Fruit fly (Drosophila melanogaster) whole organism, embryonic: ENCODE data around the gene Tim8.

Source experiments
- Bgb ChIP-seq: fragments of 200-800 bp; sonication (Bioruptor generic); IDR thresholded peaks from 2 replicates; pipeline ENCODE4 v1.3.6; 2022; ENCODE audit warnings: missing biosample characterization, missing genetic modification characterization; ENCODE audit not compliant: partially characterized antibody
- CG10959 ChIP-seq: fragments of 200-800 bp; sonication (Bioruptor generic); IDR thresholded peaks from 2 replicates; pipeline ENCODE4 v1.3.6; 2022; ENCODE audit warnings: missing biosample characterization, missing genetic modification characterization
- CG11696 ChIP-seq: fragments of 200-800 bp; sonication (Bioruptor generic); IDR thresholded peaks from 2 replicates; pipeline ENCODE4 v1.3.6; 2022; ENCODE audit warnings: missing biosample characterization, missing genetic modification characterization
- CG13775 ChIP-seq: fragments of 200-800 bp; sonication (Bioruptor generic); optimal IDR thresholded peaks from 3 replicates; lab custom pipeline; 2017; ENCODE audit warnings: missing biosample characterization, mild to moderate bottlenecking, missing genetic modification characterization
- CG14710 ChIP-seq: fragments of 200-800 bp; sonication (Bioruptor generic); optimal IDR thresholded peaks from 3 replicates; lab custom pipeline; 2019; ENCODE audit warnings: missing biosample characterization, mild to moderate bottlenecking, missing genetic modification characterization, moderate library complexity
- CG14965 ChIP-seq: fragments of 200-800 bp; sonication (Bioruptor generic); optimal IDR thresholded peaks from 2 replicates; lab custom pipeline; 2016; ENCODE audit warnings: missing biosample characterization, missing genetic modification characterization, borderline replicate concordance
- CG15011 ChIP-seq: fragments of 200-800 bp; sonication (Bioruptor generic); optimal IDR thresholded peaks from 3 replicates; lab custom pipeline; 2018; ENCODE audit warnings: missing biosample characterization, mild to moderate bottlenecking, missing genetic modification characterization
- CG17328 ChIP-seq: fragments of 200-800 bp; sonication (Bioruptor generic); IDR thresholded peaks from 2 replicates; pipeline ENCODE4 v1.3.6; 2022; ENCODE audit warnings: missing biosample characterization, missing genetic modification characterization
- CG2120 ChIP-seq: fragments of 200-800 bp; sonication (Bioruptor generic); optimal IDR thresholded peaks from 3 replicates; lab custom pipeline; 2016; ENCODE audit warnings: missing biosample characterization, missing genetic modification characterization
- CG30403 ChIP-seq: fragments of 200-800 bp; sonication (Bioruptor generic); optimal IDR thresholded peaks from 3 replicates; lab custom pipeline; 2016; ENCODE audit warnings: missing biosample characterization, missing genetic modification characterization
- CG42726 ChIP-seq: fragments of 200-800 bp; sonication (Bioruptor generic); IDR thresholded peaks from 2 replicates; pipeline ENCODE4 v1.3.6; 2022; ENCODE audit warnings: missing biosample characterization, missing genetic modification characterization; ENCODE audit not compliant: partially characterized antibody
- CG4730 ChIP-seq: fragments of 200-800 bp; sonication (Bioruptor generic); IDR thresholded peaks from 2 replicates; pipeline ENCODE4 v1.3.6; 2022; ENCODE audit warnings: missing biosample characterization, missing genetic modification characterization
- CG6813 ChIP-seq: fragments of 200-800 bp; sonication (Bioruptor generic); optimal IDR thresholded peaks from 2 replicates; lab custom pipeline; 2017; ENCODE audit warnings: missing biosample characterization, missing genetic modification characterization, mild to moderate bottlenecking, moderate library complexity, missing genetic modification reagents
- CG7357 ChIP-seq: fragments of 200-800 bp; sonication (Bioruptor generic); IDR thresholded peaks from 3 replicates; pipeline ENCODE4 v1.3.6; 2022; ENCODE audit warnings: missing biosample characterization, missing genetic modification characterization
- CG7556 ChIP-seq: fragments of 200-800 bp; sonication (Bioruptor generic); optimal IDR thresholded peaks from 2 replicates; lab custom pipeline; 2017; ENCODE audit warnings: missing biosample characterization, mild to moderate bottlenecking, missing genetic modification characterization
- CG8089 ChIP-seq: fragments of 200-800 bp; sonication (Bioruptor generic); optimal IDR thresholded peaks from 3 replicates; lab custom pipeline; 2016; ENCODE audit warnings: missing biosample characterization, missing genetic modification characterization
- CG9876 ChIP-seq: fragments of 200-800 bp; sonication (Bioruptor generic); optimal IDR thresholded peaks from 2 replicates; lab custom pipeline; 2016; ENCODE audit warnings: missing biosample characterization, missing genetic modification characterization
- Dad ChIP-seq: fragments of 200-800 bp; sonication (Bioruptor generic); optimal IDR thresholded peaks from 3 replicates; lab custom pipeline; 2016; ENCODE audit warnings: missing biosample characterization, missing genetic modification characterization
- Dref ChIP-seq: fragments of 200-800 bp; sonication (Bioruptor generic); IDR thresholded peaks from 2 replicates; pipeline ENCODE4 v1.3.6; 2022; ENCODE audit warnings: missing biosample characterization, missing genetic modification characterization
- Drgx ChIP-seq: fragments of 200-800 bp; sonication (Bioruptor generic); IDR thresholded peaks from 2 replicates; pipeline ENCODE4 v1.3.6; 2022; ENCODE audit warnings: missing biosample characterization, missing genetic modification characterization
- Ets97D ChIP-seq: fragments of 200-800 bp; sonication (Bioruptor generic); optimal IDR thresholded peaks from 3 replicates; lab custom pipeline; 2016; ENCODE audit warnings: missing biosample characterization, missing genetic modification characterization
- NFAT ChIP-seq: fragments of 200-800 bp; sonication (Bioruptor generic); IDR thresholded peaks from 2 replicates; pipeline ENCODE4 v1.3.6; 2022; ENCODE audit warnings: missing biosample characterization, missing genetic modification characterization
- NK7.1 ChIP-seq: fragments of 200-800 bp; sonication (Bioruptor generic); optimal IDR thresholded peaks from 3 replicates; lab custom pipeline; 2016; ENCODE audit warnings: missing biosample characterization, missing genetic modification characterization
- Oaz ChIP-seq: fragments of 200-800 bp; sonication (Bioruptor generic); IDR thresholded peaks from 2 replicates; pipeline ENCODE4 v1.3.6; 2022; ENCODE audit warnings: missing biosample characterization, missing genetic modification characterization
- Opbp ChIP-seq: fragments of 200-800 bp; sonication (Bioruptor generic); IDR thresholded peaks from 3 replicates; pipeline ENCODE4 v1.3.6; 2022; ENCODE audit warnings: missing biosample characterization, missing genetic modification characterization; ENCODE audit not compliant: partially characterized antibody
- Optix ChIP-seq: fragments of 200-800 bp; sonication (Bioruptor generic); IDR thresholded peaks from 3 replicates; pipeline ENCODE4 v1.3.6; 2022; ENCODE audit warnings: missing biosample characterization, missing genetic modification characterization
- Sin3A ChIP-seq: fragments of >200 bp; optimal IDR thresholded peaks from 2 replicates; lab custom pipeline; 2018
- Vsx1 ChIP-seq: fragments of 200-800 bp; sonication (Bioruptor generic); optimal IDR thresholded peaks from 2 replicates; lab custom pipeline; 2017; ENCODE audit warnings: missing biosample characterization, mild to moderate bottlenecking, missing genetic modification characterization, missing genetic modification reagents
- ab ChIP-seq: fragments of 200-800 bp; sonication (Bioruptor generic); optimal IDR thresholded peaks from 2 replicates; lab custom pipeline; 2016; ENCODE audit warnings: missing biosample characterization, missing genetic modification characterization
- al ChIP-seq: fragments of 200-800 bp; sonication (Bioruptor generic); IDR thresholded peaks from 2 replicates; pipeline ENCODE4 v1.3.6; 2022; ENCODE audit warnings: missing biosample characterization, missing genetic modification characterization
- amos ChIP-seq: fragments of 200-800 bp; sonication (Bioruptor generic); IDR thresholded peaks from 2 replicates; pipeline ENCODE4 v1.3.6; 2022; ENCODE audit warnings: missing biosample characterization, missing genetic modification characterization; ENCODE audit not compliant: partially characterized antibody
- az2 ChIP-seq: fragments of 200-800 bp; sonication (Bioruptor generic); optimal IDR thresholded peaks from 3 replicates; lab custom pipeline; 2016; ENCODE audit warnings: missing biosample characterization, missing genetic modification characterization
- ci ChIP-seq: fragments of 200-800 bp; sonication (Bioruptor generic); IDR thresholded peaks from 3 replicates; pipeline ENCODE4 v1.3.6; 2022; ENCODE audit warnings: missing biosample characterization, missing genetic modification characterization
- crc ChIP-seq: fragments of 200-800 bp; sonication (Bioruptor generic); optimal IDR thresholded peaks from 2 replicates; lab custom pipeline; 2016; ENCODE audit warnings: missing biosample characterization, missing genetic modification characterization
- cwo ChIP-seq: fragments of 200-800 bp; sonication (Bioruptor generic); optimal IDR thresholded peaks from 3 replicates; lab custom pipeline; 2017; ENCODE audit warnings: missing biosample characterization, missing genetic modification characterization, mild to moderate bottlenecking, moderate library complexity, missing genetic modification reagents
- dpn ChIP-seq, 2 experiments: fragments of 200-800 bp; sonication (Bioruptor generic); optimal IDR thresholded peaks; 3 replicates each; lab custom pipeline; 2016; ENCODE audit warnings: missing biosample characterization in 2 of 2, missing genetic modification characterization in 2 of 2
- exex ChIP-seq: fragments of 200-800 bp; sonication (Bioruptor generic); optimal IDR thresholded peaks from 4 replicates; lab custom pipeline; 2018; ENCODE audit warnings: missing biosample characterization, mild to moderate bottlenecking, missing genetic modification characterization, moderate library complexity
- gro ChIP-seq: fragments of 200-800 bp; sonication (Bioruptor generic); optimal IDR thresholded peaks from 2 replicates; lab custom pipeline; 2016; ENCODE audit warnings: missing biosample characterization, missing genetic modification characterization
- lov ChIP-seq, 2 experiments: fragments of 200-800 bp in 1 of 2; fragments of >200 bp in 1 of 2; sonication (Bioruptor generic) in 1 of 2; IDR thresholded peaks in 1 of 2; optimal IDR thresholded peaks in 1 of 2; 2 replicates in 1 of 2; 3 replicates in 1 of 2; pipeline versions ENCODE4 v1.3.6 to Lab custom; 2017 to 2022; ENCODE audit warnings: missing biosample characterization in 1 of 2, missing genetic modification characterization in 1 of 2
- nerfin-1 ChIP-seq: fragments of 200-800 bp; sonication (Bioruptor generic); optimal IDR thresholded peaks from 3 replicates; lab custom pipeline; 2019; ENCODE audit warnings: missing biosample characterization, mild to moderate bottlenecking, missing genetic modification characterization, moderate library complexity
- p53 ChIP-seq: fragments of 200-800 bp; sonication (Bioruptor generic); optimal IDR thresholded peaks from 2 replicates; lab custom pipeline; 2016; ENCODE audit warnings: missing biosample characterization, missing genetic modification characterization
- pzg ChIP-seq: fragments of 200-800 bp; sonication (Bioruptor generic); optimal IDR thresholded peaks from 3 replicates; lab custom pipeline; 2018; ENCODE audit warnings: missing biosample characterization, mild to moderate bottlenecking, missing genetic modification characterization, moderate library complexity
- sens ChIP-seq: fragments of 200-800 bp; sonication (Bioruptor generic); peaks from one replicate; lab custom pipeline; 2016; ENCODE audit warnings: missing biosample characterization, missing genetic modification characterization
- sisA ChIP-seq: fragments of 200-800 bp; sonication (Bioruptor generic); IDR thresholded peaks from 2 replicates; pipeline ENCODE4 v1.3.6; 2022; ENCODE audit warnings: missing biosample characterization, missing genetic modification characterization
- sob ChIP-seq: fragments of 200-800 bp; sonication (Bioruptor generic); IDR thresholded peaks from 2 replicates; pipeline ENCODE4 v1.3.6; 2022; ENCODE audit warnings: missing biosample characterization, missing genetic modification characterization
- sr ChIP-seq: fragments of 200-800 bp; sonication (Bioruptor generic); IDR thresholded peaks from 3 replicates; pipeline ENCODE4 v1.3.6; 2022; ENCODE audit warnings: missing biosample characterization, missing genetic modification characterization
- stc ChIP-seq: fragments of 200-800 bp; sonication (Bioruptor generic); IDR thresholded peaks from 2 replicates; pipeline ENCODE4 v1.3.6; 2022; ENCODE audit warnings: missing biosample characterization, missing genetic modification characterization
- tin ChIP-seq: fragments of 200-800 bp; sonication (Bioruptor generic); optimal IDR thresholded peaks from 3 replicates; lab custom pipeline; 2016; ENCODE audit warnings: missing biosample characterization, missing genetic modification characterization
- tna ChIP-seq: fragments of 200-800 bp; sonication (Bioruptor generic); IDR thresholded peaks from 2 replicates; pipeline ENCODE4 v1.3.6; 2022; ENCODE audit warnings: missing biosample characterization, missing genetic modification characterization; ENCODE audit not compliant: partially characterized antibody
- unc-4 ChIP-seq: fragments of 200-800 bp; sonication (Bioruptor generic); IDR thresholded peaks from 2 replicates; pipeline ENCODE4 v1.3.6; 2022; ENCODE audit warnings: missing biosample characterization, missing genetic modification characterization; ENCODE audit not compliant: partially characterized antibody
- wdn ChIP-seq: fragments of 200-800 bp; sonication (Bioruptor generic); IDR thresholded peaks from 2 replicates; pipeline ENCODE4 v1.3.6; 2022; ENCODE audit warnings: missing biosample characterization, missing genetic modification characterization

The Tim8 gene

dm6 chrX:11359081-11359481 lies 9.2 kb upstream of the Tim8 start, which contains the start of gene Pa1 (continued):
- TF ChIP-seq Optix (no peak), CG30403 (no peak), exex (tag; lab: Kevin White, UChicago) (no peak), crc (GFP tag; lab: Kevin White, UChicago) (peak; percentile 5), lov (optimal IDR thresholded peaks at IDR 0.05; lab: Kevin White, UChicago) (no peak), lov (GFP tag; IDR thresholded peaks at IDR 0.05; lab: Robert Waterston, UW) (no peak), amos (peak; percentile 70; the same call in 1 of the 2 replicates), NFAT (GFP tag; lab: Robert Waterston, UW) (no peak), Sin3A (lab: Kevin White, UChicago) (peak; percentile 7), CG9876 (GFP tag; lab: Kevin White, UChicago) (no peak), CG17328 (GFP tag; lab: Robert Waterston, UW) (no peak), CG7556 (GFP tag; lab: Kevin White, UChicago) (no peak), cwo (GFP tag; lab: Kevin White, UChicago) (no peak), stc (0 out of 2 replicates have a peak, but pooled peaks have one; percentile 16), CG14965 (GFP tag; lab: Kevin White, UChicago) (no peak), gro (peak; percentile 54), dpn (GFP tag; optimal IDR thresholded peaks at IDR 0.05; lab: Kevin White, UChicago) (peak in 1 of 2 experiments; percentile 24), p53 (no peak), CG8089 (GFP tag; lab: Kevin White, UChicago) (no peak), nerfin-1 (no peak), CG14710 (tag; lab: Kevin White, UChicago) (peak; percentile 42), sisA (GFP tag; lab: Robert Waterston, UW) (no peak), ab (GFP tag; lab: Kevin White, UChicago) (no peak), CG42726 (GFP tag; lab: Robert Waterston, UW) (no peak), tin (GFP tag; lab: Kevin White, UChicago) (no peak), CG2120 (GFP tag; lab: Kevin White, UChicago) (peak; percentile 2), Ets97D (GFP tag; lab: Kevin White, UChicago) (peak; percentile 56), al (no peak), CG15011 (GFP tag; lab: Kevin White, UChicago) (no peak), Oaz (GFP tag; lab: Robert Waterston, UW) (no peak), ci (peak; percentile 68; the same call in 2 of the 3 replicates), Drgx (GFP tag; lab: Robert Waterston, UW) (no peak), NK7.1 (no peak), Dref (GFP tag; lab: Robert Waterston, UW) (peak; percentile 88), CG6813 (GFP tag; lab: Kevin White, UChicago) (no peak), pzg (GFP tag; lab: Kevin White, UChicago) (peak; percentile 62), tna (peak; percentile 64), CG4730 (GFP tag; lab: Robert Waterston, UW) (no peak), Opbp (GFP tag; lab: Robert Waterston, UW) (peak; percentile 68; the same call in 2 of the 3 replicates), Dad (GFP tag; lab: Kevin White, UChicago) (no peak), Bgb (peak; percentile 80), sr (GFP tag; lab: Robert Waterston, UW) (no peak), unc-4 (GFP tag; lab: Robert Waterston, UW) (peak; percentile 71), wdn (no peak), CG7357 (no peak), sens (peak; percentile 52), sob (GFP tag; lab: Robert Waterston, UW) (0 out of 2 replicates have a peak, but pooled peaks have one; percentile 25), az2 (no peak), Vsx1 (GFP tag; lab: Kevin White, UChicago) (no peak), CG13775 (no peak), CG10959 (GFP tag; lab: Robert Waterston, UW) (no peak), CG11696 (GFP tag; lab: Robert Waterston, UW) (no peak)
